Worm (Caenorhabditis elegans) whole organism, midembryonic: Measurements from ENCODE around the gene K11G9.5.

ENCODE experiments used
- T22C8.4 ChIP-seq: fragments of 200-800 bp; sonication (Bioruptor generic); IDR thresholded peaks from 2 replicates; pipeline ENCODE4 v1.3.6; 2022; ENCODE audit warnings: missing genetic modification characterization, missing compliant biosample characterization
- cog-1 ChIP-seq: sonication (generic microtip); optimal IDR thresholded peaks from 2 replicates; lab custom pipeline; 2016; ENCODE audit warnings: missing genetic modification characterization, missing compliant biosample characterization
- flt-1 ChIP-seq: fragments of 200-800 bp; sonication (Bioruptor generic); IDR thresholded peaks from 2 replicates; pipeline ENCODE4 v1.3.6; 2022; ENCODE audit warnings: missing genetic modification characterization, missing compliant biosample characterization
- klf-2 ChIP-seq: fragments of 200-800 bp; sonication (Bioruptor generic); conservative IDR thresholded peaks from 2 replicates; pipeline ENCODE4 v1.3.6; 2022; ENCODE audit warnings: missing genetic modification reagents, missing genetic modification characterization, missing compliant biosample characterization
- med-1 ChIP-seq: sonication (generic microtip); optimal IDR thresholded peaks from 2 replicates; lab custom pipeline; 2017; ENCODE audit warnings: missing genetic modification characterization, mild to moderate bottlenecking, missing compliant biosample characterization, antibody characterized with exemption, missing genetic modification reagents; ENCODE audit not compliant: insufficient read depth
- ref-1 ChIP-seq: fragments of 200-800 bp; sonication (Bioruptor generic); conservative IDR thresholded peaks from 2 replicates; pipeline ENCODE4 v1.3.6; 2022; ENCODE audit warnings: missing genetic modification reagents, missing genetic modification characterization, missing compliant biosample characterization
- tab-1 ChIP-seq: fragments of 200-800 bp; sonication (Bioruptor generic); IDR thresholded peaks from 2 replicates; pipeline ENCODE4 v1.3.6; 2022; ENCODE audit warnings: missing genetic modification characterization, missing compliant biosample characterization
- ztf-23 ChIP-seq: fragments of 200-800 bp; sonication (Bioruptor generic); IDR thresholded peaks from 2 replicates; pipeline ENCODE4 v1.3.6; 2022; ENCODE audit warnings: missing genetic modification reagents, missing genetic modification characterization, missing compliant biosample characterization
- ztf-29 ChIP-seq: fragments of 200-800 bp; sonication (Bioruptor generic); IDR thresholded peaks from 2 replicates; pipeline ENCODE4 v1.3.6; 2022; ENCODE audit warnings: missing genetic modification reagents, missing genetic modification characterization, missing compliant biosample characterization

K11G9.5 gene

ce11 chrV:6652051-6652450 is 36.2 kb downstream of the K11G9.5 start, which contains the start of gene T10H9.8:
TSS of gene T10H9.8 (plus strand) at chrV:6652351.
- TF ChIP-seq T22C8.4 (GFP tag; lab: Robert Waterston, UW) (no peak), ref-1 (GFP tag; lab: Robert Waterston, UW) (no peak), ztf-23 (GFP tag; lab: Robert Waterston, UW) (no peak), klf-2 (GFP tag; lab: Robert Waterston, UW) (no peak), cog-1 (tag; lab: Kevin White, UChicago) (no peak), ztf-29 (GFP tag; lab: Robert Waterston, UW) (no peak), tab-1 (GFP tag; lab: Robert Waterston, UW) (no peak), med-1 (GFP tag; lab: Kevin White, UChicago) (no peak), flt-1 (GFP tag; lab: Robert Waterston, UW) (no peak)

- no peak for TF ChIP-seq ztf-29 (GFP tag; lab: Robert Waterston, UW)
- no peak for TF ChIP-seq med-1 (GFP tag; lab: Kevin White, UChicago)
- TF ChIP-seq cog-1 (tag; lab: Kevin White, UChicago): no peak
- no peak for TF ChIP-seq tab-1 (GFP tag; lab: Robert Waterston, UW)
- TF ChIP-seq ref-1 (GFP tag; lab: Robert Waterston, UW): no peak
- TF ChIP-seq ztf-23 (GFP tag; lab: Robert Waterston, UW): no peak
- TF ChIP-seq T22C8.4 (GFP tag; lab: Robert Waterston, UW): no peak
- no peak for TF ChIP-seq flt-1 (GFP tag; lab: Robert Waterston, UW)
- no peak for TF ChIP-seq klf-2 (GFP tag; lab: Robert Waterston, UW)
Observed at ce11 chrV:6650508-6650907, 37.8 kb downstream of the K11G9.5 start.

ce11 chrV:6649317-6649716 is 39.0 kb downstream of the K11G9.5 start, which contains the start of gene T10H9.1:
TSS of gene T10H9.1 (plus strand) at chrV:6649617.
- TF ChIP-seq T22C8.4 (GFP tag; lab: Robert Waterston, UW): no peak
- no peak for TF ChIP-seq tab-1 (GFP tag; lab: Robert Waterston, UW)
- no peak for TF ChIP-seq ref-1 (GFP tag; lab: Robert Waterston, UW)
- no peak for TF ChIP-seq med-1 (GFP tag; lab: Kevin White, UChicago)
- TF ChIP-seq ztf-23 (GFP tag; lab: Robert Waterston, UW): no peak
- no peak for TF ChIP-seq ztf-29 (GFP tag; lab: Robert Waterston, UW)
- TF ChIP-seq klf-2 (GFP tag; lab: Robert Waterston, UW): no peak
- no peak for TF ChIP-seq cog-1 (tag; lab: Kevin White, UChicago)
- TF ChIP-seq flt-1 (GFP tag; lab: Robert Waterston, UW): no peak

- TF ChIP-seq ztf-29 (GFP tag; lab: Robert Waterston, UW) (no peak), flt-1 (GFP tag; lab: Robert Waterston, UW) (no peak), tab-1 (GFP tag; lab: Robert Waterston, UW) (no peak), T22C8.4 (GFP tag; lab: Robert Waterston, UW) (no peak), ztf-23 (GFP tag; lab: Robert Waterston, UW) (no peak), med-1 (GFP tag; lab: Kevin White, UChicago) (no peak), ref-1 (GFP tag; lab: Robert Waterston, UW) (no peak), cog-1 (tag; lab: Kevin White, UChicago) (no peak), klf-2 (GFP tag; lab: Robert Waterston, UW) (no peak)
Observed at ce11 chrV:6645810-6646209, 42.5 kb downstream of the K11G9.5 start.
